Worm (Caenorhabditis elegans) whole organism, L2 larva: ENCODE measurements around the gene rpl-9.

Experiments
- F13H6.1 ChIP-seq: sonication (generic microtip); optimal IDR thresholded peaks from 2 replicates; lab custom pipeline; 2016; ENCODE audit warnings: missing genetic modification characterization, missing compliant biosample characterization
- aly-2 ChIP-seq: fragments of 150-350 bp; optimal IDR thresholded peaks from 2 replicates; lab custom pipeline; 2014; ENCODE audit warnings: missing biosample characterization, missing genetic modification characterization
- ama-1 ChIP-seq: fragments of 150-350 bp; optimal IDR thresholded peaks from 2 replicates; lab custom pipeline; 2018; ENCODE audit warnings: inconsistent platforms
- lin-11 ChIP-seq: fragments of 150-350 bp; sonication (generic microtip); optimal IDR thresholded peaks from 2 replicates; lab custom pipeline; 2014; ENCODE audit warnings: missing biosample characterization, missing genetic modification characterization, inconsistent platforms, mixed read lengths
- lsy-2 ChIP-seq, 2 experiments: fragments of 150-350 bp in 1 of 2; sonication (generic microtip) in 1 of 2; optimal IDR thresholded peaks; 2 replicates each; lab custom pipeline; 2014 to 2017; ENCODE audit warnings: missing biosample characterization in 2 of 2, missing genetic modification characterization in 2 of 2
- nhr-11 ChIP-seq: fragments of 150-350 bp; optimal IDR thresholded peaks from 2 replicates; lab custom pipeline; 2014; ENCODE audit warnings: missing biosample characterization, missing genetic modification characterization
- nhr-23 ChIP-seq: fragments of 150-350 bp; optimal IDR thresholded peaks from 2 replicates; lab custom pipeline; 2014; ENCODE audit warnings: missing biosample characterization, missing genetic modification reagents, missing genetic modification characterization
- nhr-6 ChIP-seq: fragments of 150-350 bp; optimal IDR thresholded peaks from 2 replicates; lab custom pipeline; 2014; ENCODE audit warnings: missing biosample characterization, missing genetic modification characterization
- nhr-77 ChIP-seq: fragments of 150-350 bp; optimal IDR thresholded peaks from 2 replicates; lab custom pipeline; 2014; ENCODE audit warnings: missing biosample characterization, missing genetic modification characterization

ce11 chrIII:7535347-7535746 lies 37.3 kb downstream of the rpl-9 start:
- TF ChIP-seq lin-11 (tag; lab: Kevin White, UChicago) (no peak), nhr-77 (no peak), ama-1 (lab: Kevin White, UChicago) (no peak), nhr-23 (no peak), aly-2 (tag; lab: Kevin White, UChicago) (no peak), lsy-2 (tag; optimal IDR thresholded peaks at IDR 0.05; lab: Kevin White, UChicago) (no peak), F13H6.1 (tag; lab: Kevin White, UChicago) (no peak), nhr-11 (tag; lab: Kevin White, UChicago) (no peak), nhr-6 (tag; lab: Kevin White, UChicago) (no peak)
